Worm (Caenorhabditis elegans): ENCODE data around the gene nas-39.

- TF ChIP-seq ztf-23 (GFP tag; IDR thresholded peaks at IDR 0.05): no peak
- TF ChIP-seq tab-1 (GFP tag; IDR thresholded peaks at IDR 0.05): no peak
- no peak for TF ChIP-seq ztf-29 (GFP tag; IDR thresholded peaks at IDR 0.05)
- TF ChIP-seq flt-1 (GFP tag; IDR thresholded peaks at IDR 0.05): no peak
- TF ChIP-seq ref-1 (GFP tag; conservative IDR thresholded peaks at IDR 0.05): no peak
These were observed 9.4 kb downstream of the nas-39 start for ce11 chrX:16466157-16466556.
